Fruit fly (Drosophila melanogaster): ENCODE measurements around the gene PyK.
A peak's percentile ranks its signal among the peaks of the same experiment; 100 is the strongest.

DNA sequence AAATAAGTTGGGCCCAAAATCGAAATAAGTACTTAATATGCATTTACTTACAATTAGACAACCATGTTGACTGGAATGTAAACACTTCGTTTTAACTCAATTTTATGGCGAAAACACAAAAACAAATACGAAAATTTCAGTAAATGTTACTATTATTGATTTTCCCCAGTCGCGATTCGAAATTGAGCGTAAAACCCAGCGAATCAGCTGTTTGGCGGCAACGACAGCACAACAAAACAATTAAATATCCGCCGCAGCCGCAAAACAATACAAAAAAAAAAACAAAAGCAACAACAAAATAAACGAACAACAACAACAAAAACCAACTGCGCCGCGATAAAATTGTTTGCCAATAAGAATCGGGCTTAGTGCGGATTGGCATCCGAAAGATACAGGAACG lies 22.3 kb downstream of the PyK start, which contains the start of the genes CAH8 and CG7059:
- TF ChIP-seq sna (GFP tag; IDR thresholded peaks at IDR 0.05; ENCODE audit: partially characterized antibody), result no peak
- no peak for TF ChIP-seq CG14667 (GFP tag; IDR thresholded peaks at IDR 0.05)
- TF ChIP-seq psq (GFP tag; optimal IDR thresholded peaks at IDR 0.05), result no peak
- peak; percentile 59 for TF ChIP-seq Elba2 (GFP tag; optimal IDR thresholded peaks at IDR 0.05)

Data from whole organism, embryonic.